Worm (Caenorhabditis elegans) whole organism, L4 larva: ENCODE measurements around the gene srbc-27.
"Not testable (repeated sequence)": the region's sequence is repeated elsewhere in the genome, so short reads cannot be mapped to it uniquely, and the experiment has no call there.

ENCODE experiments used
- F37D6.2 ChIP-seq: sonication (generic microtip); optimal IDR thresholded peaks from 2 replicates; lab custom pipeline; 2016; ENCODE audit warnings: mild to moderate bottlenecking, missing genetic modification characterization, missing compliant biosample characterization
- F49E8.2 ChIP-seq: sonication (generic microtip); optimal IDR thresholded peaks from 2 replicates; lab custom pipeline; 2016; ENCODE audit warnings: missing compliant biosample characterization, mild to moderate bottlenecking, missing genetic modification characterization, borderline replicate concordance
- Y105C5A.15 ChIP-seq: fragments of 200-800 bp; sonication (Bioruptor generic); IDR thresholded peaks from 2 replicates; pipeline ENCODE4 v1.3.6; 2022; ENCODE audit warnings: missing genetic modification characterization, missing compliant biosample characterization
- ZK337.2 ChIP-seq: fragments of 200-800 bp; sonication (Bioruptor generic); IDR thresholded peaks from 2 replicates; pipeline ENCODE4 v1.3.6; 2022; ENCODE audit warnings: missing genetic modification reagents, missing genetic modification characterization, missing compliant biosample characterization
- aha-1 ChIP-seq: fragments of 150-350 bp; peaks from one replicate; lab custom pipeline; 2014; ENCODE audit warnings: missing biosample characterization, missing genetic modification characterization
- ceh-32 ChIP-seq: sonication (generic microtip); optimal IDR thresholded peaks from 2 replicates; lab custom pipeline; 2016; ENCODE audit warnings: mild to moderate bottlenecking, missing genetic modification characterization, missing compliant biosample characterization; ENCODE audit not compliant: poor library complexity
- ceh-62 ChIP-seq: sonication (generic microtip); optimal IDR thresholded peaks from 2 replicates; lab custom pipeline; 2017; ENCODE audit warnings: missing biosample characterization, missing genetic modification characterization
- ces-1 ChIP-seq: fragments of 150-350 bp; sonication (generic microtip); optimal IDR thresholded peaks from 4 replicates; lab custom pipeline; 2014; ENCODE audit warnings: missing biosample characterization, missing genetic modification reagents, missing genetic modification characterization
- cey-2 ChIP-seq: sonication (generic microtip); optimal IDR thresholded peaks from 3 replicates; lab custom pipeline; 2017; ENCODE audit warnings: missing genetic modification characterization, mild to moderate bottlenecking, missing compliant biosample characterization, antibody characterized with exemption, borderline replicate concordance; ENCODE audit not compliant: insufficient read depth
- dmd-8 ChIP-seq: fragments of 200-800 bp; sonication (Bioruptor generic); IDR thresholded peaks from 2 replicates; pipeline ENCODE4 v1.3.6; 2022; ENCODE audit warnings: missing genetic modification characterization, missing compliant biosample characterization
- dpl-1 ChIP-seq: fragments of 150-350 bp; optimal IDR thresholded peaks from 2 replicates; lab custom pipeline; 2014; ENCODE audit warnings: missing biosample characterization, missing genetic modification reagents, missing genetic modification characterization
- duxl-1 ChIP-seq: sonication (generic microtip); optimal IDR thresholded peaks from 2 replicates; lab custom pipeline; 2016; ENCODE audit warnings: mild to moderate bottlenecking, missing genetic modification characterization, moderate library complexity, missing compliant biosample characterization; ENCODE audit not compliant: poor library complexity
- dve-1 ChIP-seq: sonication (generic microtip); optimal IDR thresholded peaks from 2 replicates; lab custom pipeline; 2017; ENCODE audit warnings: antibody characterized with exemption, mild to moderate bottlenecking, missing genetic modification characterization, missing compliant biosample characterization; ENCODE audit not compliant: insufficient read depth
- egl-27 ChIP-seq: sonication (generic microtip); optimal IDR thresholded peaks from 3 replicates; lab custom pipeline; 2017; ENCODE audit warnings: missing biosample characterization, missing genetic modification reagents, missing genetic modification characterization
- lin-1 ChIP-seq: fragments of 200-800 bp; sonication (Bioruptor generic); IDR thresholded peaks from 2 replicates; pipeline ENCODE4 v1.3.6; 2022; ENCODE audit warnings: missing genetic modification reagents, missing genetic modification characterization, missing compliant biosample characterization
- mdl-1 ChIP-seq, 2 experiments: fragments of 150-350 bp in 1 of 2; sonication (generic microtip) in 1 of 2; optimal IDR thresholded peaks; 2 replicates each; lab custom pipeline; 2014 to 2017; ENCODE audit warnings: missing biosample characterization in 2 of 2, missing genetic modification characterization in 2 of 2
- mep-1 ChIP-seq: fragments of 150-350 bp; sonication (generic microtip); optimal IDR thresholded peaks from 3 replicates; lab custom pipeline; 2014; ENCODE audit warnings: missing biosample characterization, missing genetic modification characterization
- mes-2 ChIP-seq: sonication (generic microtip); optimal IDR thresholded peaks from 2 replicates; lab custom pipeline; 2016; ENCODE audit warnings: missing genotype, mild to moderate bottlenecking, missing genetic modification characterization, missing compliant biosample characterization; ENCODE audit not compliant: poor library complexity, severe bottlenecking
- mxl-2 ChIP-seq: fragments of 200-800 bp; sonication (Bioruptor generic); conservative IDR thresholded peaks from 2 replicates; pipeline ENCODE4 v1.3.6; 2022; ENCODE audit warnings: missing genetic modification reagents, missing genetic modification characterization, missing compliant biosample characterization
- nhr-11 ChIP-seq: fragments of 150-350 bp; optimal IDR thresholded peaks from 2 replicates; lab custom pipeline; 2014; ENCODE audit warnings: missing biosample characterization, missing genetic modification characterization
- nhr-28 ChIP-seq: fragments of 150-350 bp; optimal IDR thresholded peaks from 2 replicates; lab custom pipeline; 2014; ENCODE audit warnings: missing biosample characterization, missing genetic modification characterization
- nhr-48 ChIP-seq: sonication (generic microtip); optimal IDR thresholded peaks from 2 replicates; lab custom pipeline; 2016; ENCODE audit warnings: mild to moderate bottlenecking, missing genetic modification characterization, missing compliant biosample characterization
- php-3 ChIP-seq: fragments of 200-800 bp; sonication (Bioruptor generic); IDR thresholded peaks from 2 replicates; pipeline ENCODE4 v1.3.6; 2022; ENCODE audit warnings: missing genetic modification reagents, missing genetic modification characterization, missing compliant biosample characterization
- pqm-1 ChIP-seq: sonication (generic microtip); optimal IDR thresholded peaks from 2 replicates; lab custom pipeline; 2017; ENCODE audit warnings: missing biosample characterization, missing genetic modification characterization
- snpc-4 ChIP-seq: fragments of 150-350 bp; optimal IDR thresholded peaks from 2 replicates; lab custom pipeline; 2014; ENCODE audit warnings: missing biosample characterization, missing genetic modification characterization
- unc-62 ChIP-seq, 3 experiments: fragments of 150-350 bp in 1 of 3; sonication (generic microtip); optimal IDR thresholded peaks in 2 of 3; peaks in 1 of 3; 1 replicate in 1 of 3; 2 replicates in 2 of 3; lab custom pipeline; 2014 to 2017; ENCODE audit warnings: missing biosample characterization in 3 of 3, missing genetic modification characterization in 3 of 3, missing genetic modification reagents in 3 of 3, missing genotype in 1 of 3
- vab-7 ChIP-seq: fragments of 200-800 bp; sonication (Bioruptor generic); IDR thresholded peaks from 2 replicates; pipeline ENCODE4 v1.3.6; 2022; ENCODE audit warnings: missing genetic modification reagents, missing genetic modification characterization, missing compliant biosample characterization
- zfp-2 ChIP-seq: sonication (generic microtip); optimal IDR thresholded peaks from 2 replicates; lab custom pipeline; 2016; ENCODE audit warnings: mild to moderate bottlenecking, missing genetic modification characterization, missing compliant biosample characterization

srbc-27 gene

ce11 chrV:17449836-17450235 lies 18.8 kb downstream of the srbc-27 start:
- TF ChIP-seq ceh-32 (tag; lab: Kevin White, UChicago) (no peak), aha-1 (tag; lab: Kevin White, UChicago) (peak; percentile 90), duxl-1 (tag; lab: Kevin White, UChicago) (no peak), snpc-4 (no peak), lin-1 (GFP tag; lab: Robert Waterston, UW) (no peak)

ce11 chrV:17456197-17456596 lies 25.2 kb downstream of the srbc-27 start, which contains the start of gene srh-203:
Gene srh-203 (minus strand): TSS chrV:17456297.
- peak in 1 of 2 experiments; percentile 17 for TF ChIP-seq unc-62 (GFP tag; optimal IDR thresholded peaks at IDR 0.05 in 1 of 2; lab: Kevin White, UChicago)
- TF ChIP-seq unc-62 (tag; optimal IDR thresholded peaks at IDR 0.05; lab: Kevin White, UChicago), result not testable (repeated sequence)

ce11 chrV:17458069-17458468 lies 27.1 kb downstream of the srbc-27 start, which contains the start of gene str-200:
Gene str-200 (minus strand): TSS chrV:17458169.
- TF ChIP-seq dve-1 (tag; lab: Kevin White, UChicago) (no peak), F49E8.2 (tag; lab: Kevin White, UChicago) (no peak), unc-62 (GFP tag; optimal IDR thresholded peaks at IDR 0.05 in 1 of 2; lab: Kevin White, UChicago) (no peak), unc-62 (tag; optimal IDR thresholded peaks at IDR 0.05; lab: Kevin White, UChicago) (no peak), egl-27 (tag; lab: Kevin White, UChicago) (no peak), dpl-1 (GFP tag; lab: Kevin White, UChicago) (no peak), nhr-28 (tag; lab: Kevin White, UChicago) (no peak)

- TF ChIP-seq mdl-1 (tag; optimal IDR thresholded peaks at IDR 0.05; lab: Kevin White, UChicago) (no peak), ceh-32 (tag; lab: Kevin White, UChicago) (no peak), ceh-62 (tag; lab: Kevin White, UChicago) (no peak), cey-2 (tag; lab: Kevin White, UChicago) (no peak), Y105C5A.15 (GFP tag; lab: Robert Waterston, UW) (no peak), mep-1 (tag; lab: Kevin White, UChicago) (no peak), ces-1 (no peak), nhr-48 (tag; lab: Kevin White, UChicago) (no peak), php-3 (GFP tag; lab: Robert Waterston, UW) (no peak)
Measured at ce11 chrV:17460061-17460460, 29.1 kb downstream of the srbc-27 start, which contains the start of gene srz-48. Gene srz-48 (minus strand): TSS chrV:17460161.

- TF ChIP-seq ZK337.2 (GFP tag; lab: Robert Waterston, UW); vab-7; dmd-8: not testable (repeated sequence)
Measured at ce11 chrV:17464278-17464677, 33.3 kb downstream of the srbc-27 start, which contains the start of gene F20E11.7. Gene F20E11.7 (plus strand): TSS chrV:17464578.

- TF ChIP-seq zfp-2 (tag; lab: Kevin White, UChicago) (no peak), mes-2 (no peak), mxl-2 (GFP tag; lab: Robert Waterston, UW) (no peak), nhr-11 (tag; lab: Kevin White, UChicago) (no peak), pqm-1 (no peak), F37D6.2 (tag; lab: Kevin White, UChicago) (no peak)
Measured at ce11 chrV:17466751-17467150, 35.7 kb downstream of the srbc-27 start, which contains the start of gene srw-72. Gene srw-72 (plus strand): TSS chrV:17467051.
